Fruit fly (Drosophila melanogaster): ENCODE data around the gene CG4822.

CG4822 gene

DNA sequence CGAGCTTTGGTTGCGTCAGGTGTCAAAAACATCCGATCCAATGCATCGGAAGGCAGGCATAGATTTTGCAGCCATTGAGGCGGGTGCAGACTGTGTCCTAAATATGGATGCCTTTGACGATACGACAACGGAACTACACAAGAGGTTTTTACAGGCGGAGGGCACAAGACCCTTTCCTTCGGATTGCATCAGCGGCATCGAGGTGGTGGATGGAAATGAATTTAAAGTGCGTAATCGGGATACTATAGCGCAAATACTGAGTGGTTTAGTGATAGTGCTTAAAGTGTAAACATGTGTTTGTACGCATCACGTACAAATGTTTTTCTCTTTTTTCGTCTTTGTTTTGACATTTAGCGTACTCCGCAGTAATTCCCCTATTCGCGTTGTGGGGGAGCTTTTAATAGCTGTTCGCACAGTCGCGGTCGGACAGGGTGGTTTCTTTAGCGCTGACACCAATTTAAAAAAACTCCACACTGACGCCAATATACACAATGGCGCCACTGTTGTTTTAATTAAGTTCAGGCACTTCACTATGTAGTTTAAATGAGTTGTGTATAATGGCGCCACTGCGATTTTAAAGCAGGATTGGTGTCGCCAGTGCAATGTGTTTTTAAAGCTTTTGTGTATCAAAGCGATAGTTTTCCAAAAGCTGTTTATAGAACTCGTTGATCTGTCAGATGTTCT lies 48.7 kb downstream of the CG4822 start (continued):
- TF ChIP-seq CG18764 (GFP tag; optimal IDR thresholded peaks at IDR 0.05) (no peak), bsh (GFP tag; optimal IDR thresholded peaks at IDR 0.05) (no peak), Ssrp (tag; optimal IDR thresholded peaks at IDR 0.05) (no peak), ham (GFP tag; IDR thresholded peaks at IDR 0.05) (no peak), CG34224 (GFP tag; IDR thresholded peaks at IDR 0.05; ENCODE audit: partially characterized antibody) (peak; percentile 59; the same call in 1 of the 3 replicates), CG13287 (GFP tag; IDR thresholded peaks at IDR 0.05; ENCODE audit: partially characterized antibody) (peak; percentile 81), CG5953 (GFP tag; IDR thresholded peaks at IDR 0.05) (no peak), CG12659 (GFP tag; optimal IDR thresholded peaks at IDR 0.05) (peak; percentile 30), Aef1 (GFP tag; IDR thresholded peaks at IDR 0.05) (no peak), sob (GFP tag; IDR thresholded peaks at IDR 0.05) (peak; percentile 61), CG17328 (GFP tag; IDR thresholded peaks at IDR 0.05) (no peak), trh (GFP tag; optimal IDR thresholded peaks at IDR 0.05) (no peak), CG11085 (GFP tag; IDR thresholded peaks at IDR 0.05) (0 out of 2 replicates have a peak, but pooled peaks have one; percentile 11), Opbp (GFP tag; IDR thresholded peaks at IDR 0.05; ENCODE audit: partially characterized antibody) (peak; percentile 65; the same call in 2 of the 3 replicates), lab (GFP tag; optimal IDR thresholded peaks at IDR 0.05) (peak; percentile 66), mam (GFP tag; optimal IDR thresholded peaks at IDR 0.05) (peak; percentile 25), Sry-β (GFP tag; optimal IDR thresholded peaks at IDR 0.05) (no peak), chinmo (GFP tag; IDR thresholded peaks at IDR 0.05; ENCODE audit: partially characterized antibody) (peak; percentile 90; the same call in 3 of the 4 replicates), YL-1 (GFP tag; optimal IDR thresholded peaks at IDR 0.05) (no peak), yki (optimal IDR thresholded peaks at IDR 0.05) (no peak), CG6683 (GFP tag; optimal IDR thresholded peaks at IDR 0.05) (no peak), prd (optimal IDR thresholded peaks at IDR 0.05) (no peak), prd (GFP tag; IDR thresholded peaks at IDR 0.05) (no peak), seq (GFP tag; IDR thresholded peaks at IDR 0.05) (0 out of 2 replicates have a peak, but pooled peaks have one; percentile 56), CG8290 (GFP tag; optimal IDR thresholded peaks at IDR 0.05) (peak; percentile 91), CG8290 (tag; optimal IDR thresholded peaks at IDR 0.05) (peak in 1 of 2 experiments; percentile 79), dati (GFP tag; IDR thresholded peaks at IDR 0.05) (no peak), CG7745 (tag; optimal IDR thresholded peaks at IDR 0.05) (no peak), Mes4 (GFP tag; optimal IDR thresholded peaks at IDR 0.05) (peak; percentile 43), Ada2b (GFP tag; IDR thresholded peaks at IDR 0.05) (no peak), CG17802 (tag; optimal IDR thresholded peaks at IDR 0.05) (no peak), ab (GFP tag; optimal IDR thresholded peaks at IDR 0.05) (no peak), CG6254 (GFP tag; optimal IDR thresholded peaks at IDR 0.05) (no peak), CTCF (GFP tag; optimal IDR thresholded peaks at IDR 0.05) (peak; percentile 99), cato (GFP tag; optimal IDR thresholded peaks at IDR 0.05; ENCODE audit: borderline replicate concordance) (no peak), slbo (GFP tag; IDR thresholded peaks at IDR 0.05) (peak; percentile 65), Dek (tag; optimal IDR thresholded peaks at IDR 0.05) (peak; percentile 35)

DNA sequence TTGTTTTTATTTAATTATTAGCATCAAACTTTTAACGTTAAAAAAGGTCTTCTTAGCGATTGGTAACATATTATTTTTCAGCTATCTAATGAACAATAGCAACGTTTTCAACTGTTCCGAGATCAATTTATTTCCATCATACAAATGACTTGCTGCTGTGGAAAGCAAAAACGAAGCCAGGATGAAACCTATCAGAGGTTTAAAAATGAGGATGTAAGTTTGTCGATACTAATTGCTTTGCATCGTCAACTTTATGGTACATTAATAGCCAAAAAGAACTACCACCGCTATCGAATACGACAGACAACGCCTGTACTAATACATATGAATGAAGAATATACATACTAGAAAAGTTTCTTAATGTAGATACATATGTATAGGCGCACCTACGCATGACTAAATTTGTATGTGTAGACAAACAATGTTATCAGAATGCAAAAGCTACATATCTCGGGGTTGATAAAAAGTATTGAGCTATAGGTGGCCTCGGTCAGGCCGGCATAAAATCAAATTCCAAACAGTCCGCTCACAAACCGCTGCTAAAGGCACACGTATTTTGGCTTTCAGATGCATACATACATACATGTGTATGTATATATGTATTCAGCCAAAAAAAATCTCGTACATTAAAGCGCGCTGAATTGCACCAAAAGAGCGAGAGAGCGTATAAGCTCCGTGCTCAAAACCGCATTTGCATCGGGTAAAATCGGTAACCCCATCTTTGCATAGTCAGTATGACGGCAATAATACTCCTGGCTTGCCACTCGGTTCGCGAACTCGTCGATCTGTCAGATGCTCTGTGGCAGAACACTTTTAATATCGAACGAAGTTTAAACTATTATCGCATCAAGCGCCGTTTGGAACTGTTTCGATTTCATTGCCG lies 49.4 kb downstream of the CG4822 start:
- TF ChIP-seq crp (GFP tag; optimal IDR thresholded peaks at IDR 0.05) (no peak), dm (GFP tag; optimal IDR thresholded peaks at IDR 0.05) (no peak), NC2β (GFP tag; optimal IDR thresholded peaks at IDR 0.05) (no peak), HLH54F (GFP tag; optimal IDR thresholded peaks at IDR 0.05) (no peak), luna (GFP tag; optimal IDR thresholded peaks at IDR 0.05) (no peak), Dip2 (GFP tag; IDR thresholded peaks at IDR 0.05) (peak; percentile 86; the same call in 1 of the 2 replicates), CG10959 (GFP tag; IDR thresholded peaks at IDR 0.05) (no peak), pita (GFP tag; optimal IDR thresholded peaks at IDR 0.05) (peak; percentile 15), CG10654 (GFP tag; optimal IDR thresholded peaks at IDR 0.05) (no peak), CG14014 (GFP tag; IDR thresholded peaks at IDR 0.05) (no peak), peb (GFP tag; IDR thresholded peaks at IDR 0.05) (no peak), CTCF (GFP tag; optimal IDR thresholded peaks at IDR 0.05) (peak; percentile 91), CG2120 (GFP tag; optimal IDR thresholded peaks at IDR 0.05) (peak; percentile 33), CG11723 (GFP tag; optimal IDR thresholded peaks at IDR 0.05) (no peak), schlank (tag; optimal IDR thresholded peaks at IDR 0.05) (no peak)

Data from whole organism, embryonic.